Worm (Caenorhabditis elegans): ENCODE data around the gene F59E12.8.
A peak's percentile ranks its signal among the peaks of the same experiment; 100 is the strongest.

Gene F59E12.8

ce11 chrII:5661735-5662177, 25.0 kb upstream of the F59E12.8 start (continued):
- TF ChIP-seq B0261.1 (tag; optimal IDR thresholded peaks at IDR 0.05) (peak; percentile 55), hrde-1 (tag; optimal IDR thresholded peaks at IDR 0.05; ENCODE audit: borderline replicate concordance) (peak; percentile 94), fkh-3 (tag; optimal IDR thresholded peaks at IDR 0.05) (peak; percentile 99), zfh-2 (GFP tag; conservative IDR thresholded peaks at IDR 0.05) (peak; percentile 98), B0019.2 (GFP tag; conservative IDR thresholded peaks at IDR 0.05) (peak; percentile 67), sptf-2 (GFP tag; optimal IDR thresholded peaks at IDR 0.05) (no peak), F39B2.1 (GFP tag; IDR thresholded peaks at IDR 0.05) (peak; percentile 90), lin-40 (tag; optimal IDR thresholded peaks at IDR 0.05) (peak; percentile 88), Y79H2A.3 (GFP tag; conservative IDR thresholded peaks at IDR 0.05) (peak; percentile 96), T07F8.4 (tag; optimal IDR thresholded peaks at IDR 0.05) (no peak), ztf-18 (tag; optimal IDR thresholded peaks at IDR 0.05) (peak; percentile 28), pha-4 (tag; optimal IDR thresholded peaks at IDR 0.05) (no peak), madf-8 (GFP tag; conservative IDR thresholded peaks at IDR 0.05) (no peak), xnd-1 (tag; optimal IDR thresholded peaks at IDR 0.05) (peak; percentile 50), tbp1 (GFP tag; optimal IDR thresholded peaks at IDR 0.05) (peak; percentile 71), tlf-1 (GFP tag; optimal IDR thresholded peaks at IDR 0.05) (peak; percentile 93), nfya-2 (GFP tag; IDR thresholded peaks at IDR 0.05) (peak; percentile 99), nhr-27 (tag; optimal IDR thresholded peaks at IDR 0.05) (peak; percentile 98), ztf-28 (GFP tag; IDR thresholded peaks at IDR 0.05) (peak; percentile 93), let-526 (GFP tag; IDR thresholded peaks at IDR 0.05) (peak; percentile 97), F57C9.4 (tag; optimal IDR thresholded peaks at IDR 0.05) (peak; percentile 98), ets-4 (GFP tag; optimal IDR thresholded peaks at IDR 0.05) (peak; percentile 69), hsf-1 (GFP tag; IDR thresholded peaks at IDR 0.05) (peak; percentile 89), snpc-1.3 (tag; optimal IDR thresholded peaks at IDR 0.05; ENCODE audit: insufficient read depth) (no peak), dpl-1 (GFP tag; optimal IDR thresholded peaks at IDR 0.05) (no peak), Y56A3A.18 (GFP tag; IDR thresholded peaks at IDR 0.05) (peak; percentile 93), C06A6.2 (GFP tag; conservative IDR thresholded peaks at IDR 0.05) (peak; percentile 92), zim-3 (tag; optimal IDR thresholded peaks at IDR 0.05) (peak; percentile 99), attf-5 (GFP tag; optimal IDR thresholded peaks at IDR 0.05) (peak; percentile 85), B0035.1 (tag; optimal IDR thresholded peaks at IDR 0.05) (peak; percentile 91), F23B12.7 (tag; optimal IDR thresholded peaks at IDR 0.05; ENCODE audit: insufficient read depth) (no peak), Y53G8AR.9 (GFP tag; conservative IDR thresholded peaks at IDR 0.05) (peak; percentile 97), ceh-27 (GFP tag; optimal IDR thresholded peaks at IDR 0.05) (peak; percentile 88), ztf-25 (GFP tag; IDR thresholded peaks at IDR 0.05) (peak; percentile 95; the same call in 1 of the 2 replicates), sdz-38 (tag; optimal IDR thresholded peaks at IDR 0.05) (no peak), lin-54 (GFP tag; optimal IDR thresholded peaks at IDR 0.05) (peak; percentile 83), madf-10 (tag; optimal IDR thresholded peaks at IDR 0.05) (peak; percentile 85), mcd-1 (GFP tag; IDR thresholded peaks at IDR 0.05) (peak; percentile 91), Y53F4B.3 (GFP tag; IDR thresholded peaks at IDR 0.05) (peak; percentile 31; the same call in 1 of the 2 replicates), T26A5.8 (tag; optimal IDR thresholded peaks at IDR 0.05) (peak; percentile 98), unc-62 (GFP tag; optimal IDR thresholded peaks at IDR 0.05) (peak; percentile 48), him-1 (tag; optimal IDR thresholded peaks at IDR 0.05) (peak; percentile 43), F49E8.2 (tag; optimal IDR thresholded peaks at IDR 0.05; ENCODE audit: insufficient read depth) (peak; percentile 33), repo-1 (tag; optimal IDR thresholded peaks at IDR 0.05) (peak; percentile 97), K11D2.4 (GFP tag; IDR thresholded peaks at IDR 0.05) (peak; percentile 94), hmg-20 (GFP tag; IDR thresholded peaks at IDR 0.05) (peak; percentile 91), sea-2 (GFP tag; IDR thresholded peaks at IDR 0.05) (peak; percentile 96), attf-6 (GFP tag; IDR thresholded peaks at IDR 0.05) (peak; percentile 92)
